Fruit fly (Drosophila melanogaster) S2 (cell line): ENCODE measurements around the gene CG34296.

Experiments
- CG8478 ChIP-seq: fragments of >200 bp; optimal IDR thresholded peaks from 2 replicates; lab custom pipeline; 2018
- CTCF ChIP-seq, 2 experiments: fragments of >200 bp; optimal IDR thresholded peaks; 2 replicates each; lab custom pipeline; 2018

DNA sequence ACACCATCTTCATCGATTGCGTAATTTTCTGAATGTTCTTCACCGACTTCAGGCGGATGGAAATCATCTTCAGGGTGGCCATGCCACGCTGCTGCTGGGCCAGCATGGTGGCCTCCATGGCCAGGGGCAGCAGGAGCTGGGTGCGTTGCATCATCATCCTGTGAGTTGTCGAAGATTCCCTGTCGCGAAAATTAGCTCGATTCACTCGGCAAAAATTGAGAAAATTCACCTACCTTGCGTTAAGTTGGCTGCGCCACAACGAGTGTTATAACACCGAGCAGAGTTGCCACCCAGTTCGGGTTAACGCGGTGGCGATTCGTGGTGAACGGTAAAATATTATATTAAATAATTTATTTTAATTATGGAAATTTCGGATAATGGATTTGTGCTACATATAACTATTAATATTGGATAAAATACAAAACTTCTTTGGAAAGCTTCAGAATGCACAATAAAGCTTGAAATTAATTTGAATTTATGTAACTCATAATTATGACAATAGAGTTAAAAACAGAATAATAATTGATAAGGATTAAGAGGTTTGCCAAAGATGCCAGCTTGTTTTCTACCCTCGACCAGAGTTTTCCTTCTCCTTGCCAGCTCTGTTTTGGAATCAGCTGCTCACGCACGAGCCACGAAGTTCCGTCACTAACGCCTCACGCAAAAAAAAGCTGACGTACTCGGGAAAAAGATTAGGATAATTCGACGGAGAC is 26.4 kb downstream of the CG34296 start, which contains the start of the genes ATPsyngamma and yata:
- TF ChIP-seq CG8478 (no peak), CTCF (optimal IDR thresholded peaks at IDR 0.05; lab: Kevin White, UChicago) (no peak)
